Fruit fly (Drosophila melanogaster): ENCODE measurements around the gene loco.

Gene loco

DNA sequence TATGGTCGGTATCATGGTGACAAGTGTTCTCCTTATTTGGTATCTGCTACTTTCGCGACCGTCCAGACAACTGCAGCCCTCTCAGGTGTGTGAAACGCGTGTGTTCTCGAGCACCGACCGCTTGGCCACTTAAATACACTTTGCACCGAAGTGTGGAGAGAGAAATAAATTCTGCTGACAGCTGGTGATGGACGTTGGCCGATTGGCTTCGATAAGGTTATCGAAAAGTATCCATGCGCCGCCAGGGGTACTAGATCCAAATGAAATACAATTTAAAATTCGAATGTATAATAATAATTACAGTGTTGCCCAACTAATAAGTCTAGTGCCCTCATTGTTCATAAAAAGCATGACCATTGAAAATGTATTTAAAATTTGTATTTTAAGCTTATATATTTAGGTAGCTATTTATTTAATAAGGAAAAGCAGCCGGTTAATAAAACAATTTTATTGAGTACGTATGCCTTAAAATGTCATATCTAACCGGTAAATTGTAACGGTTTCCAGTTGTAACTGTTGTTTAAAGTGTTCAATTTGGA is 47.2 kb upstream of the loco start, which contains the start of the genes Gclm and CG17625 (continued):
- TF ChIP-seq sisA (GFP tag; IDR thresholded peaks at IDR 0.05) (peak; percentile 22; the same call in 1 of the 2 replicates), CG1024 (GFP tag; IDR thresholded peaks at IDR 0.05) (peak; percentile 35; the same call in 1 of the 2 replicates), CG4854 (GFP tag; optimal IDR thresholded peaks at IDR 0.05) (no peak), CG16813 (GFP tag; IDR thresholded peaks at IDR 0.05; ENCODE audit: partially characterized antibody) (peak; percentile 75), ci (GFP tag; IDR thresholded peaks at IDR 0.05) (peak; percentile 74), Sry-δ (GFP tag; optimal IDR thresholded peaks at IDR 0.05) (peak; percentile 92), Max (GFP tag; optimal IDR thresholded peaks at IDR 0.05) (no peak), CG4617 (GFP tag; optimal IDR thresholded peaks at IDR 0.05; ENCODE audit: borderline replicate concordance) (no peak), phol (tag; optimal IDR thresholded peaks at IDR 0.05) (peak; percentile 60), CG4328 (GFP tag; optimal IDR thresholded peaks at IDR 0.05) (peak; percentile 55), CG4424 (GFP tag; optimal IDR thresholded peaks at IDR 0.05) (peak; percentile 41), vfl (GFP tag; optimal IDR thresholded peaks at IDR 0.05) (peak; percentile 26), CG6254 (GFP tag; optimal IDR thresholded peaks at IDR 0.05) (peak; percentile 31), lola (GFP tag; optimal IDR thresholded peaks at IDR 0.05) (peak in 1 of 3 experiments; percentile 46), ind (GFP tag; optimal IDR thresholded peaks at IDR 0.05) (peak; percentile 49), tgo (GFP tag; IDR thresholded peaks at IDR 0.05) (peak; percentile 50), Atf3 (GFP tag; optimal IDR thresholded peaks at IDR 0.05) (no peak), prd (optimal IDR thresholded peaks at IDR 0.05) (no peak), prd (GFP tag; IDR thresholded peaks at IDR 0.05) (peak; percentile 67), ttk (GFP tag; IDR thresholded peaks at IDR 0.05) (no peak), zen (tag; optimal IDR thresholded peaks at IDR 0.05) (peak; percentile 15), CG8290 (GFP tag; optimal IDR thresholded peaks at IDR 0.05) (peak; percentile 33), CG8290 (tag; optimal IDR thresholded peaks at IDR 0.05) (no peak), tio (GFP tag; optimal IDR thresholded peaks at IDR 0.05) (no peak), fd3F (GFP tag; optimal IDR thresholded peaks at IDR 0.05) (peak; percentile 26), Dek (tag; optimal IDR thresholded peaks at IDR 0.05) (peak; percentile 32), bbx (GFP tag; IDR thresholded peaks at IDR 0.05; ENCODE audit: partially characterized antibody) (peak; percentile 84), chinmo (GFP tag; IDR thresholded peaks at IDR 0.05; ENCODE audit: partially characterized antibody) (peak; percentile 79; the same call in 1 of the 4 replicates), tna (GFP tag; IDR thresholded peaks at IDR 0.05; ENCODE audit: partially characterized antibody) (peak; percentile 38), unpg (GFP tag; optimal IDR thresholded peaks at IDR 0.05) (peak; percentile 42), dm (GFP tag; optimal IDR thresholded peaks at IDR 0.05) (peak; percentile 73), seq (GFP tag; IDR thresholded peaks at IDR 0.05) (no peak), kah (GFP tag; optimal IDR thresholded peaks at IDR 0.05) (peak; percentile 57), chif (GFP tag; optimal IDR thresholded peaks at IDR 0.05) (peak; percentile 18 to 21), CG7357 (GFP tag; IDR thresholded peaks at IDR 0.05) (no peak), onecut (GFP tag; IDR thresholded peaks at IDR 0.05) (no peak), gt (GFP tag; IDR thresholded peaks at IDR 0.05) (no peak), CG3995 (GFP tag; optimal IDR thresholded peaks at IDR 0.05) (peak; percentile 50), CG7987 (GFP tag; optimal IDR thresholded peaks at IDR 0.05) (peak; percentile 38), CG4360 (GFP tag; IDR thresholded peaks at IDR 0.05) (0 out of 2 replicates have a peak, but pooled peaks have one; percentile 5), vnd (GFP tag; IDR thresholded peaks at IDR 0.05; ENCODE audit: partially characterized antibody) (peak; percentile 47; the same call in 2 of the 3 replicates), ssp (GFP tag; IDR thresholded peaks at IDR 0.05) (peak; percentile 35; the same call in 1 of the 2 replicates), her (GFP tag; optimal IDR thresholded peaks at IDR 0.05) (peak; percentile 33), CG7928 (GFP tag; optimal IDR thresholded peaks at IDR 0.05) (peak; percentile 88), Nf-YB (GFP tag; optimal IDR thresholded peaks at IDR 0.05) (peak; percentile 23), caup (GFP tag; optimal IDR thresholded peaks at IDR 0.05; ENCODE audit: severe bottlenecking) (peak; percentile 60), hbn (GFP tag; IDR thresholded peaks at IDR 0.05; ENCODE audit: partially characterized antibody) (peak; percentile 61), Hr39 (optimal IDR thresholded peaks at IDR 0.05) (no peak), CG1233 (GFP tag; optimal IDR thresholded peaks at IDR 0.05) (peak; percentile 52), CG13287 (GFP tag; IDR thresholded peaks at IDR 0.05; ENCODE audit: partially characterized antibody) (peak; percentile 83)
